Worm (Caenorhabditis elegans): ENCODE results near the gene sra-33.

ce11 chrII:4510684-4511083 is 26.4 kb downstream of the sra-33 start:
- TF ChIP-seq W03F9.2 (tag; optimal IDR thresholded peaks at IDR 0.05) (no peak), him-1 (tag; optimal IDR thresholded peaks at IDR 0.05) (no peak)

Measured in whole organism, L4/young adult.